Fruit fly (Drosophila melanogaster): ENCODE data around the gene CG34267.

CG34267 gene

dm6 chr3L:488612-489011 lies 11.6 kb downstream of the CG34267 start:
- no peak for TF ChIP-seq CG17801 (GFP tag; optimal IDR thresholded peaks at IDR 0.05; ENCODE audit: partially characterized antibody)

- TF ChIP-seq CG17801 (GFP tag; optimal IDR thresholded peaks at IDR 0.05; ENCODE audit: partially characterized antibody), result no peak
Measured at dm6 chr3L:488159-488558, 12.1 kb downstream of the CG34267 start.

dm6 chr3L:485393-485792 lies 14.9 kb downstream of the CG34267 start:
- TF ChIP-seq CG17801 (GFP tag; optimal IDR thresholded peaks at IDR 0.05; ENCODE audit: partially characterized antibody), result no peak

dm6 chr3L:484554-485305 lies 15.5 kb downstream of the CG34267 start:
- TF ChIP-seq CG17801 (GFP tag; optimal IDR thresholded peaks at IDR 0.05; ENCODE audit: partially characterized antibody), result no peak

dm6 chr3L:483818-484217 lies 16.4 kb downstream of the CG34267 start:
- no peak for TF ChIP-seq CG17801 (GFP tag; optimal IDR thresholded peaks at IDR 0.05; ENCODE audit: partially characterized antibody)

- no peak for TF ChIP-seq CG17801 (GFP tag; optimal IDR thresholded peaks at IDR 0.05; ENCODE audit: partially characterized antibody)
Measured at dm6 chr3L:473064-473463, 27.2 kb downstream of the CG34267 start.

- TF ChIP-seq CG17801 (GFP tag; optimal IDR thresholded peaks at IDR 0.05; ENCODE audit: partially characterized antibody), result no peak
Measured at dm6 chr3L:471199-471598, 29.1 kb downstream of the CG34267 start.

dm6 chr3L:465433-465832 lies 34.8 kb downstream of the CG34267 start:
- TF ChIP-seq CG17801 (GFP tag; optimal IDR thresholded peaks at IDR 0.05; ENCODE audit: partially characterized antibody), result no peak

dm6 chr3L:457384-457783 lies 42.9 kb downstream of the CG34267 start:
- TF ChIP-seq CG17801 (GFP tag; optimal IDR thresholded peaks at IDR 0.05; ENCODE audit: partially characterized antibody), result no peak

- TF ChIP-seq CG17801 (GFP tag; optimal IDR thresholded peaks at IDR 0.05; ENCODE audit: partially characterized antibody), result no peak
Measured at dm6 chr3L:456378-456777, 43.9 kb downstream of the CG34267 start.

- no peak for TF ChIP-seq CG17801 (GFP tag; optimal IDR thresholded peaks at IDR 0.05; ENCODE audit: partially characterized antibody)
Measured at dm6 chr3L:454802-455579, 45.3 kb downstream of the CG34267 start.
